Worm (Caenorhabditis elegans) whole organism, early embryonic: ENCODE measurements around the gene F14H12.6.

ENCODE experiments used
- F13C5.2 ChIP-seq: sonication (generic microtip); optimal IDR thresholded peaks from 2 replicates; lab custom pipeline; 2017; ENCODE audit warnings: mild to moderate bottlenecking, missing genetic modification characterization, inconsistent platforms, missing compliant biosample characterization
- aly-1 ChIP-seq: sonication (generic microtip); optimal IDR thresholded peaks from 2 replicates; lab custom pipeline; 2016; ENCODE audit warnings: missing genetic modification characterization, missing compliant biosample characterization
- ama-1 ChIP-seq: fragments of 150-350 bp; optimal IDR thresholded peaks from 2 replicates; lab custom pipeline; 2014
- ceh-13 ChIP-seq: fragments of 200-800 bp; sonication (Bioruptor generic); optimal IDR thresholded peaks from 2 replicates; lab custom pipeline; 2018; ENCODE audit warnings: mild to moderate bottlenecking, missing genetic modification characterization, missing compliant biosample characterization
- ceh-36 ChIP-seq: sonication (generic microtip); optimal IDR thresholded peaks from 2 replicates; lab custom pipeline; 2016; ENCODE audit warnings: missing genetic modification characterization, inconsistent platforms, missing compliant biosample characterization
- ets-7 ChIP-seq: sonication (generic microtip); optimal IDR thresholded peaks from 2 replicates; lab custom pipeline; 2016; ENCODE audit warnings: missing genotype, missing genetic modification characterization, missing compliant biosample characterization
- flt-1 ChIP-seq: fragments of 200-800 bp; sonication (Bioruptor generic); IDR thresholded peaks from 2 replicates; pipeline ENCODE4 v1.3.6; 2022; ENCODE audit warnings: missing genetic modification characterization, missing compliant biosample characterization
- hmbx-1 ChIP-seq: sonication (generic microtip); optimal IDR thresholded peaks from 2 replicates; lab custom pipeline; 2016; ENCODE audit warnings: mild to moderate bottlenecking, missing genetic modification characterization, missing compliant biosample characterization
- hmg-4 ChIP-seq: fragments of 200-800 bp; sonication (Bioruptor generic); optimal IDR thresholded peaks from 2 replicates; lab custom pipeline; 2018; ENCODE audit warnings: mild to moderate bottlenecking, missing genetic modification characterization, missing compliant biosample characterization
- scrt-1 ChIP-seq: fragments of 200-800 bp; sonication (Bioruptor generic); IDR thresholded peaks from 2 replicates; pipeline ENCODE4 v1.3.6; 2022; ENCODE audit warnings: missing genetic modification characterization, missing compliant biosample characterization
- sea-1 ChIP-seq: fragments of 200-800 bp; sonication (Bioruptor generic); conservative IDR thresholded peaks from 2 replicates; pipeline ENCODE4 v1.3.6; 2022; ENCODE audit warnings: missing genetic modification characterization, missing compliant biosample characterization
- tbx-11 ChIP-seq: fragments of 200-800 bp; sonication (Bioruptor generic); IDR thresholded peaks from 2 replicates; pipeline ENCODE4 v1.3.6; 2022; ENCODE audit warnings: missing genetic modification characterization, missing compliant biosample characterization
- tbx-37 ChIP-seq: fragments of 200-800 bp; sonication (Bioruptor generic); conservative IDR thresholded peaks from 2 replicates; pipeline ENCODE4 v1.3.6; 2022; ENCODE audit warnings: missing genetic modification reagents, missing genetic modification characterization, missing compliant biosample characterization
- tra-4 ChIP-seq: sonication (generic microtip); optimal IDR thresholded peaks from 2 replicates; lab custom pipeline; 2017; ENCODE audit warnings: missing genetic modification characterization, missing compliant biosample characterization

ce11 chrX:4383316-4383936 is 26.1 kb upstream of the F14H12.6 start, which contains the start of gene lst-2:
- TF ChIP-seq ceh-36 (tag; lab: Kevin White, UChicago) (no peak), F13C5.2 (no peak), tbx-37 (GFP tag; lab: Robert Waterston, UW) (no peak), tbx-11 (GFP tag; lab: Robert Waterston, UW) (no peak), ama-1 (lab: Kevin White, UChicago) (no peak), sea-1 (GFP tag; lab: Robert Waterston, UW) (no peak), hmbx-1 (tag; lab: Kevin White, UChicago) (no peak), ets-7 (tag; lab: Kevin White, UChicago) (no peak), hmg-4 (GFP tag; lab: Kevin White, UChicago) (no peak), scrt-1 (GFP tag; lab: Robert Waterston, UW) (no peak), flt-1 (GFP tag; lab: Robert Waterston, UW) (no peak), tra-4 (no peak), aly-1 (tag; lab: Kevin White, UChicago) (no peak), ceh-13 (GFP tag; lab: Kevin White, UChicago) (no peak)
